Worm (Caenorhabditis elegans): ENCODE measurements around the gene aat-8.

ce11 chrIV:3892027-3892426 is 27.2 kb upstream of the aat-8 start, which contains the start of gene F56D6.9:
- TF ChIP-seq vab-7 (GFP tag; IDR thresholded peaks at IDR 0.05) (no peak), Y48G9A.11 (GFP tag; IDR thresholded peaks at IDR 0.05) (no peak), dve-1 (tag; optimal IDR thresholded peaks at IDR 0.05; ENCODE audit: insufficient read depth) (no peak), tra-1 (GFP tag; IDR thresholded peaks at IDR 0.05) (no peak), Y105C5A.15 (GFP tag; IDR thresholded peaks at IDR 0.05) (no peak), mep-1 (tag; optimal IDR thresholded peaks at IDR 0.05) (no peak), egl-27 (tag; optimal IDR thresholded peaks at IDR 0.05) (no peak), lsy-2 (tag; optimal IDR thresholded peaks at IDR 0.05) (no peak), unc-62 (GFP tag; optimal IDR thresholded peaks at IDR 0.05 in 1 of 2) (no peak), unc-62 (tag; optimal IDR thresholded peaks at IDR 0.05) (no peak)
